Worm (Caenorhabditis elegans): ENCODE measurements around the gene F31F7.2.

F31F7.2 gene

ce11 chrV:6267237-6267812 is 3.3 kb upstream of the F31F7.2 start, which contains the start of gene mrck-1 (continued):
- peak; percentile 51 for TF ChIP-seq jun-1 (tag; optimal IDR thresholded peaks at IDR 0.05)
- peak; percentile 81 for TF ChIP-seq lin-38 (GFP tag; IDR thresholded peaks at IDR 0.05)
- TF ChIP-seq zag-1 (tag; optimal IDR thresholded peaks at IDR 0.05), result peak; percentile 28
- TF ChIP-seq ceh-32 (tag; optimal IDR thresholded peaks at IDR 0.05; ENCODE audit: poor library complexity), result peak; percentile 70
- TF ChIP-seq mdt-29 (GFP tag; IDR thresholded peaks at IDR 0.05), result no peak
- peak; percentile 94 for TF ChIP-seq hlh-11 (tag; optimal IDR thresholded peaks at IDR 0.05)
- peak; percentile 81 for TF ChIP-seq dpl-1 (GFP tag; optimal IDR thresholded peaks at IDR 0.05)
- no peak for TF ChIP-seq zfp-3 (GFP tag; conservative IDR thresholded peaks at IDR 0.05)
- peak; percentile 92 for TF ChIP-seq F37D6.2 (tag; optimal IDR thresholded peaks at IDR 0.05)
- peak; percentile 85 for TF ChIP-seq dve-1 (tag; optimal IDR thresholded peaks at IDR 0.05; ENCODE audit: insufficient read depth)
- peak; percentile 76; the same call in 1 of the 2 replicates for TF ChIP-seq nhr-42 (GFP tag; IDR thresholded peaks at IDR 0.05)
- peak; percentile 52 for TF ChIP-seq nhr-25 (tag; optimal IDR thresholded peaks at IDR 0.05; ENCODE audit: borderline replicate concordance, insufficient read depth)
- TF ChIP-seq unc-62 (GFP tag; optimal IDR thresholded peaks at IDR 0.05 in 1 of 2), result peak in 1 of 2 experiments; percentile 87
- TF ChIP-seq unc-62 (tag; optimal IDR thresholded peaks at IDR 0.05), result no peak
- no peak for TF ChIP-seq skn-1 (tag; optimal IDR thresholded peaks at IDR 0.05)
- peak; percentile 87 for TF ChIP-seq dmd-6 (GFP tag; IDR thresholded peaks at IDR 0.05)
- TF ChIP-seq ama-1 (optimal IDR thresholded peaks at IDR 0.05), result peak; percentile 45
- TF ChIP-seq spr-1 (tag; optimal IDR thresholded peaks at IDR 0.05), result peak; percentile 81
- TF ChIP-seq lsy-2 (tag; optimal IDR thresholded peaks at IDR 0.05), result peak; percentile 72 to 92
- no peak for TF ChIP-seq tag-97 (GFP tag; IDR thresholded peaks at IDR 0.05)
- peak; percentile 11; the same call in 1 of the 2 replicates for TF ChIP-seq php-3 (GFP tag; IDR thresholded peaks at IDR 0.05)
- no peak for TF ChIP-seq ceh-82 (tag; optimal IDR thresholded peaks at IDR 0.05)
- TF ChIP-seq daf-16 (GFP tag; optimal IDR thresholded peaks at IDR 0.05), result peak; percentile 22 to 77
- no peak for TF ChIP-seq daf-16 (tag; optimal IDR thresholded peaks at IDR 0.05)
- TF ChIP-seq Y48G9A.11 (GFP tag; IDR thresholded peaks at IDR 0.05), result 0 out of 2 replicates have a peak, but pooled peaks have one; percentile 50
- TF ChIP-seq set-16 (GFP tag; IDR thresholded peaks at IDR 0.05), result peak; percentile 62; the same call in 1 of the 2 replicates
- TF ChIP-seq mxl-2 (GFP tag; conservative IDR thresholded peaks at IDR 0.05), result no peak
- TF ChIP-seq saeg-2 (GFP tag; IDR thresholded peaks at IDR 0.05), result peak; percentile 51; the same call in 1 of the 2 replicates
- TF ChIP-seq gei-8 (GFP tag; optimal IDR thresholded peaks at IDR 0.05), result no peak
- TF ChIP-seq nhr-6 (tag; optimal IDR thresholded peaks at IDR 0.05), result peak; percentile 83
- TF ChIP-seq pqm-1 (tag; optimal IDR thresholded peaks at IDR 0.05), result no peak
- TF ChIP-seq lir-3 (tag; optimal IDR thresholded peaks at IDR 0.05), result no peak
- peak; percentile 97 for TF ChIP-seq mep-1 (tag; optimal IDR thresholded peaks at IDR 0.05)
- TF ChIP-seq ctbp-1 (GFP tag; IDR thresholded peaks at IDR 0.05), result peak; percentile 97
- no peak for TF ChIP-seq zip-11 (GFP tag; IDR thresholded peaks at IDR 0.05)
- TF ChIP-seq lin-39 (tag; optimal IDR thresholded peaks at IDR 0.05), result no peak
- no peak for TF ChIP-seq dmd-9 (GFP tag; IDR thresholded peaks at IDR 0.05)
- TF ChIP-seq lin-29 (GFP tag; IDR thresholded peaks at IDR 0.05), result peak; percentile 49; the same call in 1 of the 2 replicates
- peak; percentile 50 for TF ChIP-seq F10B5.3 (tag; optimal IDR thresholded peaks at IDR 0.05)
- TF ChIP-seq Y105C5A.15 (GFP tag; IDR thresholded peaks at IDR 0.05), result no peak
- peak; percentile 92 for TF ChIP-seq mes-2 (tag; optimal IDR thresholded peaks at IDR 0.05; ENCODE audit: poor library complexity, severe bottlenecking)
- TF ChIP-seq daf-12 (tag; optimal IDR thresholded peaks at IDR 0.05), result no peak
- TF ChIP-seq T26A8.4 (GFP tag; IDR thresholded peaks at IDR 0.05), result peak; percentile 83
- no peak for TF ChIP-seq pha-4 (GFP tag; IDR thresholded peaks at IDR 0.05)
- TF ChIP-seq pha-4 (tag; optimal IDR thresholded peaks at IDR 0.05), result no peak
- no peak for TF ChIP-seq attf-4 (tag; optimal IDR thresholded peaks at IDR 0.05)
- TF ChIP-seq lin-1 (GFP tag; IDR thresholded peaks at IDR 0.05), result 0 out of 2 replicates have a peak, but pooled peaks have one; percentile 28
- TF ChIP-seq zip-2 (tag; optimal IDR thresholded peaks at IDR 0.05), result peak; percentile 9
- peak; percentile 88 for TF ChIP-seq mxl-3 (GFP tag; optimal IDR thresholded peaks at IDR 0.05)
- TF ChIP-seq hmg-1.1 (GFP tag; IDR thresholded peaks at IDR 0.05), result peak; percentile 90
- TF ChIP-seq aha-1 (tag), result peak; percentile 99
